Fruit fly (Drosophila melanogaster) whole organism, pupa: ENCODE results near the gene CG18404.

Experiments used
- CG15710 ChIP-seq: fragments of 200-800 bp; sonication (Bioruptor generic); optimal IDR thresholded peaks from 2 replicates; lab custom pipeline; 2018; ENCODE audit warnings: missing biosample characterization, mild to moderate bottlenecking, missing genetic modification characterization, moderate library complexity
- D1 ChIP-seq: fragments of 200-800 bp; sonication (Bioruptor generic); optimal IDR thresholded peaks from 2 replicates; lab custom pipeline; 2018; ENCODE audit warnings: missing biosample characterization, mild to moderate bottlenecking, missing genetic modification characterization, moderate library complexity

DNA sequence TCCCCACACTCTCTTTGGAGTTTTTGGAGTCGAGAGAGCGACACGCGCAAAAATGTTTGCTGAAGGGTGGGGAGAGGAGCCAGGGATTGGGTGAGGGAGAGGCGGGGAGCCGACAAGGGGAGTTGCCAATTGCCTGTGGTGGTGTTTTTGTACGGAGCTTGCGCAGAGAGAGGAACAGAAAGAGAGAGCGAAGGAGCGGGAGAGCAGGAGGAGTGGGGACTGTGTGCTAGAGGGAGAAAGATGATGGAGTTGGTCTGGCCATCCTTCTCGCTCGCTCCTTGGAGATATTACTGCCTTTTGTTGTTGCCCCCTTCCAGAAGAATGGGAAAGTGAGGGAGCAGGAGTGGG is 18.1 kb downstream of the CG18404 start:
- TF ChIP-seq CG15710 = no peak
- no peak for TF ChIP-seq D1 (tag; lab: Kevin White, UChicago)
